Fruit fly (Drosophila melanogaster) whole organism, pupa: Measurements from ENCODE around the gene Ada1-2.
A peak's percentile ranks its signal among the peaks of the same experiment; 100 is the strongest.

Source experiments
- CG10348 ChIP-seq: fragments of 200-800 bp; sonication (Bioruptor generic); IDR thresholded peaks from 2 replicates; pipeline ENCODE4 v1.3.6; 2022; ENCODE audit warnings: missing biosample characterization, missing genetic modification characterization
- CG12605 ChIP-seq: fragments of 200-800 bp; sonication (Bioruptor generic); IDR thresholded peaks from 2 replicates; pipeline ENCODE4 v1.3.6; 2022; ENCODE audit warnings: missing biosample characterization, missing genetic modification characterization
- CG13204 ChIP-seq: fragments of 200-800 bp; sonication (Bioruptor generic); optimal IDR thresholded peaks from 2 replicates; lab custom pipeline; 2018; ENCODE audit warnings: missing biosample characterization, mild to moderate bottlenecking, missing genetic modification characterization, moderate library complexity
- CG14655 ChIP-seq: fragments of 200-800 bp; sonication (Bioruptor generic); optimal IDR thresholded peaks from 3 replicates; lab custom pipeline; 2017; ENCODE audit warnings: mild to moderate bottlenecking, missing biosample characterization, missing genetic modification reagents, missing genetic modification characterization
- CG15710 ChIP-seq: fragments of 200-800 bp; sonication (Bioruptor generic); optimal IDR thresholded peaks from 2 replicates; lab custom pipeline; 2018; ENCODE audit warnings: missing biosample characterization, mild to moderate bottlenecking, missing genetic modification characterization, moderate library complexity
- CG17806 ChIP-seq: fragments of 200-800 bp; sonication (Bioruptor generic); optimal IDR thresholded peaks from 2 replicates; lab custom pipeline; 2018; ENCODE audit warnings: missing biosample characterization, mild to moderate bottlenecking, missing genetic modification characterization, moderate library complexity
- CG32121 ChIP-seq: fragments of 200-800 bp; sonication (Bioruptor generic); IDR thresholded peaks from 2 replicates; pipeline ENCODE4 v1.3.6; 2022; ENCODE audit warnings: missing biosample characterization, missing genetic modification characterization
- CG34367 ChIP-seq: fragments of 200-800 bp; sonication (Bioruptor generic); optimal IDR thresholded peaks from 2 replicates; lab custom pipeline; 2018; ENCODE audit warnings: missing biosample characterization, mild to moderate bottlenecking, missing genetic modification characterization
- CG4496 ChIP-seq: fragments of 200-800 bp; sonication (Bioruptor generic); IDR thresholded peaks from 3 replicates; pipeline ENCODE4 v1.3.6; 2022; ENCODE audit warnings: missing biosample characterization, missing genetic modification characterization
- CG8159 ChIP-seq: fragments of 200-800 bp; sonication (Bioruptor generic); optimal IDR thresholded peaks from 3 replicates; lab custom pipeline; 2018; ENCODE audit warnings: missing biosample characterization, mild to moderate bottlenecking, missing genetic modification characterization, moderate library complexity
- CG8301 ChIP-seq: fragments of 200-800 bp; sonication (Bioruptor generic); optimal IDR thresholded peaks from 2 replicates; lab custom pipeline; 2018; ENCODE audit warnings: missing biosample characterization, mild to moderate bottlenecking, missing genetic modification characterization
- CG9948 ChIP-seq: fragments of 200-800 bp; sonication (Bioruptor generic); optimal IDR thresholded peaks from 2 replicates; lab custom pipeline; 2018; ENCODE audit warnings: missing biosample characterization, mild to moderate bottlenecking, missing genetic modification characterization, moderate library complexity
- D1 ChIP-seq: fragments of 200-800 bp; sonication (Bioruptor generic); optimal IDR thresholded peaks from 2 replicates; lab custom pipeline; 2018; ENCODE audit warnings: missing biosample characterization, mild to moderate bottlenecking, missing genetic modification characterization, moderate library complexity
- EcR ChIP-seq: fragments of 200-800 bp; sonication (Bioruptor generic); optimal IDR thresholded peaks from 3 replicates; lab custom pipeline; 2019; ENCODE audit warnings: missing biosample characterization, missing genetic modification characterization, mild to moderate bottlenecking, moderate library complexity, missing genetic modification reagents
- Ets98B ChIP-seq: fragments of 200-800 bp; sonication (Bioruptor generic); IDR thresholded peaks from 2 replicates; pipeline ENCODE4 v1.3.6; 2022; ENCODE audit warnings: missing biosample characterization, missing genetic modification characterization
- Pif1A ChIP-seq: fragments of 200-800 bp; sonication (Bioruptor generic); optimal IDR thresholded peaks from 3 replicates; lab custom pipeline; 2016; ENCODE audit warnings: missing biosample characterization, missing genetic modification characterization
- Pif1B ChIP-seq: fragments of 200-800 bp; sonication (Bioruptor generic); optimal IDR thresholded peaks from 3 replicates; lab custom pipeline; 2016; ENCODE audit warnings: missing biosample characterization, missing genetic modification characterization
- Snoo ChIP-seq: fragments of 200-800 bp; sonication (Bioruptor generic); optimal IDR thresholded peaks from 3 replicates; lab custom pipeline; 2017; ENCODE audit warnings: missing biosample characterization, mild to moderate bottlenecking, missing genetic modification characterization, inconsistent platforms
- fd96Ca ChIP-seq: fragments of 200-800 bp; sonication (Bioruptor generic); IDR thresholded peaks from 3 replicates; pipeline ENCODE4 v1.3.6; 2022; ENCODE audit warnings: missing biosample characterization, missing genetic modification characterization
- gl ChIP-seq: fragments of 200-800 bp; sonication (Bioruptor generic); optimal IDR thresholded peaks from 2 replicates; lab custom pipeline; 2018; ENCODE audit warnings: missing biosample characterization, mild to moderate bottlenecking, missing genetic modification characterization
- rn ChIP-seq: fragments of 200-800 bp; sonication (Bioruptor generic); IDR thresholded peaks from 2 replicates; pipeline ENCODE4 v1.3.6; 2022; ENCODE audit warnings: missing biosample characterization, missing genetic modification characterization

Gene Ada1-2

DNA sequence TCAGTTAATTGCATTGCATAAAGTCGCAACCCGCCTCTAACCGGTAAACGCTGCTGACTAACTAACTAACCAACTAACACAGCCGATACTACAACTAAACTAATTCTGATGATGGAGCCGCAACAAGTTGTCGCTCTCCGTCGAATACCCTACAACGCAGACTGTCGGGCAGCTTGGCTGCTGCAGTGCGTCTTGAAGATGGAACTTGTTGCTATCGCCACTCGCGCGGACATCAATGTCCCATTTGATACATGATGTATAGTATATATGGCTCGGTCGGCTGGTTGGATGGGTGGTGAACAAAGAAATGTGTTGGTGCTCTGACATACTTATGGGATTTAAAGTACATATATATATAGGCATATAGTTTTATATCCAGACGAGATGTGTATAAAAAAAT, 32.8 kb downstream of the Ada1-2 start:
- TF ChIP-seq gl (no peak), fd96Ca (GFP tag; lab: Robert Waterston, UW) (peak; percentile 53; the same call in 1 of the 3 replicates), Ets98B (GFP tag; lab: Robert Waterston, UW) (peak; percentile 67), CG8301 (tag; lab: Kevin White, UChicago) (peak; percentile 29), CG9948 (tag; lab: Kevin White, UChicago) (no peak), CG17806 (no peak), CG8159 (tag; lab: Kevin White, UChicago) (peak; percentile 5), CG15710 (tag; lab: Kevin White, UChicago) (peak; percentile 5), CG34367 (tag; lab: Kevin White, UChicago) (no peak), CG32121 (peak; percentile 41; the same call in 1 of the 2 replicates), CG12605 (GFP tag; lab: Robert Waterston, UW) (no peak), CG14655 (no peak), rn (no peak), CG13204 (GFP tag; lab: Kevin White, UChicago) (peak; percentile 24), CG10348 (GFP tag; lab: Robert Waterston, UW) (0 out of 2 replicates have a peak, but pooled peaks have one; percentile 7), Snoo (no peak), D1 (no peak), Pif1A (no peak), EcR (GFP tag; lab: Kevin White, UChicago) (peak; percentile 66), Pif1B (GFP tag; lab: Kevin White, UChicago) (no peak), CG4496 (GFP tag; lab: Robert Waterston, UW) (peak; percentile 80)

- TF ChIP-seq Pif1A = peak; percentile 63
- TF ChIP-seq CG8301 (tag; lab: Kevin White, UChicago) = peak; percentile 48
- TF ChIP-seq CG17806 = peak; percentile 61
- TF ChIP-seq CG34367 (tag; lab: Kevin White, UChicago) = peak; percentile 50
- peak; percentile 58 for TF ChIP-seq Snoo
- peak; percentile 65 for TF ChIP-seq CG13204 (GFP tag; lab: Kevin White, UChicago)
- peak; percentile 79 for TF ChIP-seq CG14655
- peak; percentile 70 for TF ChIP-seq CG15710 (tag; lab: Kevin White, UChicago)
- peak; percentile 79 for TF ChIP-seq CG8159 (tag; lab: Kevin White, UChicago)
- peak; percentile 94 for TF ChIP-seq CG12605 (GFP tag; lab: Robert Waterston, UW)
- peak; percentile 77 for TF ChIP-seq Pif1B (GFP tag; lab: Kevin White, UChicago)
- TF ChIP-seq Ets98B (GFP tag; lab: Robert Waterston, UW) = peak; percentile 77
- no peak for TF ChIP-seq D1
- TF ChIP-seq CG10348 (GFP tag; lab: Robert Waterston, UW) = no peak
- peak; percentile 93 for TF ChIP-seq gl
- peak; percentile 82 for TF ChIP-seq CG32121
- TF ChIP-seq rn = peak; percentile 60
- TF ChIP-seq EcR (GFP tag; lab: Kevin White, UChicago) = peak; percentile 64
- TF ChIP-seq CG9948 (tag; lab: Kevin White, UChicago) = peak; percentile 51
- TF ChIP-seq fd96Ca (GFP tag; lab: Robert Waterston, UW) = peak; percentile 87
- peak; percentile 88 for TF ChIP-seq CG4496 (GFP tag; lab: Robert Waterston, UW)
Observed at dm6 chr2L:12026458-12027431, 34.0 kb downstream of the Ada1-2 start.

DNA sequence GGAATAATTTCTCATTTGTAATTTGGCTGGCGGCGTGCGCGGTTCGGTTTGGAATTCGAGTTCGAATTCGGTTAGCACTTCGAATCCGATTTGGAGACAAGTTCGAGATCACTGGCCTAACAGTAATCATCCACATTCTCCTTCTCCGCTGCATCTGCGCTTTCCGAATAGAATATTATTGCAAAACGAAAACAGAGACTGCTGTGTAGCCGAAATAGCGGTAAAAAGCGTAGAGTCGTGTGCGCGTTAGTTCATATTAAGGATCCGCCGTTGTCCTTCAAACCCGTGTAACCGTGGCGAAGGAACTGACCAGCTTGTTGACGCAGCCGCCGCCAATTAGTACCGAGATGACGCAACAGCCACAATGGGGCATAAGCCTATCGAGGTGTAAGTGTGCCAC, 34.7 kb downstream of the Ada1-2 start, which contains the start of gene dmGlut:
dmGlut (plus strand) TSS at position 4 of the 400 bp plus-strand sequence.
- TF ChIP-seq CG9948 (tag; lab: Kevin White, UChicago) (no peak), CG8159 (tag; lab: Kevin White, UChicago) (no peak), CG8301 (tag; lab: Kevin White, UChicago) (no peak), fd96Ca (GFP tag; lab: Robert Waterston, UW) (no peak), CG13204 (GFP tag; lab: Kevin White, UChicago) (no peak), CG32121 (no peak), CG17806 (no peak), CG12605 (GFP tag; lab: Robert Waterston, UW) (no peak), Pif1A (no peak), CG4496 (GFP tag; lab: Robert Waterston, UW) (no peak), Snoo (no peak), D1 (no peak), CG15710 (tag; lab: Kevin White, UChicago) (no peak), Ets98B (GFP tag; lab: Robert Waterston, UW) (no peak), Pif1B (GFP tag; lab: Kevin White, UChicago) (no peak), CG34367 (tag; lab: Kevin White, UChicago) (no peak), CG10348 (GFP tag; lab: Robert Waterston, UW) (no peak), rn (no peak)

DNA sequence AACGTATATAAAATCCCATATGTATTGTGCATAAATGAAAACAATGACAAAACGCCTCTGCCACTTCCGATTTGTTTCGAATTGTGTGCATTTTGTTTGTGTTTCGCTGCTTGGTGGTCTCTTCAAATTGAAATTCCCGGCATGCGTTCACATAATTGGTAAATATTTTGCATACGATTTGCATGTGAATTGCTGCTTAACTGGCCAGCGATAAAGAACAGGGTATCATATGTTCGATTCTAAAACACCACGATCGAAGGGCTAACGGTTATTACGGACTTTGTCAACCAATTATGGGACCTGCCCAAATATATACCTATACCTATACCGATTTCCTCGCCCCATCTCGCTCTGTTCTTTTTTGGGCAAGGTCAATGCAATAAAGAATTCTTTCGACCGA, 35.4 kb downstream of the Ada1-2 start:
- TF ChIP-seq CG13204 (GFP tag; lab: Kevin White, UChicago) (no peak), CG8301 (tag; lab: Kevin White, UChicago) (no peak)
- TF ChIP-seq, all 21 proteins: peak for 0

DNA sequence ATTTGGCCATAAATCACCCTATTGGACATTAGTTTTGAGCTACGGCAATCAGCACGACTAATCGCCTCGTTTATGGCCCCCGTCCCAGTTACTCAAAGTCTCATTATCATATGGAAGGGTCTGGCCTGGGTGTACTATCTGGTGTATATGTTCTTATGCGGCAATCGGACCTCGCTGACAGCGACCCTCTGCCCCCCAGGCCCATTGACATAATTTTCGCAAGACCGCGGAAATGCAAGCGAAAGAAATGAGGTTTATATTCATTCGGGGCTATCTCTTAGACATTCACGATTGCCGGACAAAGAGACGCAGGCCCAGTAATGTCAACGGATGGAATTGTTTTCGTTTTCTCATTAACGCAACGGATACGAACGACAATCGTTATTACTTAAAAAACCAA, 36.1 kb downstream of the Ada1-2 start:
- TF ChIP-seq CG17806 (no peak), EcR (GFP tag; lab: Kevin White, UChicago) (peak; percentile 58)
